Worm (Caenorhabditis elegans) whole organism, midembryonic: Measurements from ENCODE around the gene spp-26.

Experiments
- T22C8.4 ChIP-seq: fragments of 200-800 bp; sonication (Bioruptor generic); IDR thresholded peaks from 2 replicates; pipeline ENCODE4 v1.3.6; 2022; ENCODE audit warnings: missing genetic modification characterization, missing compliant biosample characterization
- cog-1 ChIP-seq: sonication (generic microtip); optimal IDR thresholded peaks from 2 replicates; lab custom pipeline; 2016; ENCODE audit warnings: missing genetic modification characterization, missing compliant biosample characterization
- flt-1 ChIP-seq: fragments of 200-800 bp; sonication (Bioruptor generic); IDR thresholded peaks from 2 replicates; pipeline ENCODE4 v1.3.6; 2022; ENCODE audit warnings: missing genetic modification characterization, missing compliant biosample characterization
- klf-2 ChIP-seq: fragments of 200-800 bp; sonication (Bioruptor generic); conservative IDR thresholded peaks from 2 replicates; pipeline ENCODE4 v1.3.6; 2022; ENCODE audit warnings: missing genetic modification reagents, missing genetic modification characterization, missing compliant biosample characterization
- med-1 ChIP-seq: sonication (generic microtip); optimal IDR thresholded peaks from 2 replicates; lab custom pipeline; 2017; ENCODE audit warnings: missing genetic modification characterization, mild to moderate bottlenecking, missing compliant biosample characterization, antibody characterized with exemption, missing genetic modification reagents; ENCODE audit not compliant: insufficient read depth
- ref-1 ChIP-seq: fragments of 200-800 bp; sonication (Bioruptor generic); conservative IDR thresholded peaks from 2 replicates; pipeline ENCODE4 v1.3.6; 2022; ENCODE audit warnings: missing genetic modification reagents, missing genetic modification characterization, missing compliant biosample characterization
- tab-1 ChIP-seq: fragments of 200-800 bp; sonication (Bioruptor generic); IDR thresholded peaks from 2 replicates; pipeline ENCODE4 v1.3.6; 2022; ENCODE audit warnings: missing genetic modification characterization, missing compliant biosample characterization
- ztf-23 ChIP-seq: fragments of 200-800 bp; sonication (Bioruptor generic); IDR thresholded peaks from 2 replicates; pipeline ENCODE4 v1.3.6; 2022; ENCODE audit warnings: missing genetic modification reagents, missing genetic modification characterization, missing compliant biosample characterization
- ztf-29 ChIP-seq: fragments of 200-800 bp; sonication (Bioruptor generic); IDR thresholded peaks from 2 replicates; pipeline ENCODE4 v1.3.6; 2022; ENCODE audit warnings: missing genetic modification reagents, missing genetic modification characterization, missing compliant biosample characterization

The spp-26 gene

ce11 chrV:6576567-6576966 is 17.6 kb upstream of the spp-26 start, which contains the start of gene EGAP9.4:
Gene EGAP9.4, plus strand, starts transcription at chrV:6576867.
- TF ChIP-seq T22C8.4 (GFP tag; lab: Robert Waterston, UW): no peak

ce11 chrV:6575406-6576130 is 16.6 kb upstream of the spp-26 start, which contains the start of gene fut-2:
Gene fut-2, minus strand, starts transcription at chrV:6575890.
- TF ChIP-seq flt-1 (no peak), med-1 (GFP tag; lab: Kevin White, UChicago) (no peak), tab-1 (GFP tag; lab: Robert Waterston, UW) (no peak), ref-1 (GFP tag; lab: Robert Waterston, UW) (no peak), cog-1 (tag; lab: Kevin White, UChicago) (no peak), ztf-23 (GFP tag; lab: Robert Waterston, UW) (no peak), T22C8.4 (GFP tag; lab: Robert Waterston, UW) (no peak), klf-2 (GFP tag; lab: Robert Waterston, UW) (no peak), ztf-29 (GFP tag; lab: Robert Waterston, UW) (no peak)

ce11 chrV:6565851-6566386 is 6.9 kb upstream of the spp-26 start, which contains the start of gene K04A8.1:
Gene K04A8.1, plus strand, starts transcription at chrV:6566336.
- TF ChIP-seq med-1 (GFP tag; lab: Kevin White, UChicago) (no peak), cog-1 (tag; lab: Kevin White, UChicago) (no peak), flt-1 (no peak), ref-1 (GFP tag; lab: Robert Waterston, UW) (no peak), T22C8.4 (GFP tag; lab: Robert Waterston, UW) (no peak), tab-1 (GFP tag; lab: Robert Waterston, UW) (no peak), ztf-29 (GFP tag; lab: Robert Waterston, UW) (no peak), klf-2 (GFP tag; lab: Robert Waterston, UW) (no peak), ztf-23 (GFP tag; lab: Robert Waterston, UW) (no peak)

- TF ChIP-seq ztf-29 (GFP tag; lab: Robert Waterston, UW): no peak
- no peak for TF ChIP-seq klf-2 (GFP tag; lab: Robert Waterston, UW)
- TF ChIP-seq ztf-23 (GFP tag; lab: Robert Waterston, UW): no peak
- no peak for TF ChIP-seq flt-1
- no peak for TF ChIP-seq tab-1 (GFP tag; lab: Robert Waterston, UW)
- no peak for TF ChIP-seq ref-1 (GFP tag; lab: Robert Waterston, UW)
- no peak for TF ChIP-seq T22C8.4 (GFP tag; lab: Robert Waterston, UW)
- no peak for TF ChIP-seq cog-1 (tag; lab: Kevin White, UChicago)
- no peak for TF ChIP-seq med-1 (GFP tag; lab: Kevin White, UChicago)
These were observed 2.6 kb upstream of the spp-26 start, which contains the start of gene spp-19 for ce11 chrV:6561592-6561991. Gene spp-19, minus strand, starts transcription at chrV:6561692.

- no peak for TF ChIP-seq klf-2 (GFP tag; lab: Robert Waterston, UW)
- 0 out of 2 replicates have a peak, but pooled peaks have one; percentile 12 for TF ChIP-seq ztf-29 (GFP tag; lab: Robert Waterston, UW)
These were observed 580 bp upstream of the spp-26 start for ce11 chrV:6559585-6559984.

- TF ChIP-seq ztf-23 (GFP tag; lab: Robert Waterston, UW): no peak
These were observed 902 bp downstream of the spp-26 start, which contains the start of gene spp-20 for ce11 chrV:6558103-6558502. Gene spp-20, minus strand, starts transcription at chrV:6558203.

- TF ChIP-seq cog-1 (tag; lab: Kevin White, UChicago) (no peak), flt-1 (no peak), tab-1 (GFP tag; lab: Robert Waterston, UW) (no peak), ref-1 (GFP tag; lab: Robert Waterston, UW) (no peak), med-1 (GFP tag; lab: Kevin White, UChicago) (no peak), klf-2 (GFP tag; lab: Robert Waterston, UW) (no peak), T22C8.4 (GFP tag; lab: Robert Waterston, UW) (no peak), ztf-23 (GFP tag; lab: Robert Waterston, UW) (no peak), ztf-29 (GFP tag; lab: Robert Waterston, UW) (no peak)
These were observed 2.0 kb downstream of the spp-26 start, which contains the start of gene spp-27 for ce11 chrV:6557035-6557434. Gene spp-27, minus strand, starts transcription at chrV:6557135.

- TF ChIP-seq flt-1 (no peak), ztf-29 (GFP tag; lab: Robert Waterston, UW) (no peak), T22C8.4 (GFP tag; lab: Robert Waterston, UW) (no peak), klf-2 (GFP tag; lab: Robert Waterston, UW) (no peak), ref-1 (GFP tag; lab: Robert Waterston, UW) (no peak), cog-1 (tag; lab: Kevin White, UChicago) (no peak), ztf-23 (GFP tag; lab: Robert Waterston, UW) (no peak), tab-1 (GFP tag; lab: Robert Waterston, UW) (no peak), med-1 (GFP tag; lab: Kevin White, UChicago) (no peak)
These were observed 4.7 kb downstream of the spp-26 start, which contains the start of gene K04A8.19 for ce11 chrV:6554308-6554707. Gene K04A8.19, minus strand, starts transcription at chrV:6554408.

- TF ChIP-seq tab-1 (GFP tag; lab: Robert Waterston, UW): 0 out of 2 replicates have a peak, but pooled peaks have one; percentile 57
- TF ChIP-seq med-1 (GFP tag; lab: Kevin White, UChicago): no peak
- no peak for TF ChIP-seq ztf-29 (GFP tag; lab: Robert Waterston, UW)
- peak; percentile 51; the same call in 1 of the 2 replicates for TF ChIP-seq ref-1 (GFP tag; lab: Robert Waterston, UW)
- peak; percentile 60; the same call in 1 of the 2 replicates for TF ChIP-seq flt-1
These were observed 7.2 kb downstream of the spp-26 start, which contains the start of gene twk-10 for ce11 chrV:6551707-6552390. Gene twk-10, plus strand, starts transcription at chrV:6552340.
